Worm (Caenorhabditis elegans): ENCODE measurements around the gene snx-14.

- TF ChIP-seq elt-1 (tag; optimal IDR thresholded peaks at IDR 0.05): no peak
- no peak for TF ChIP-seq R02D3.7 (tag; optimal IDR thresholded peaks at IDR 0.05)
- no peak for TF ChIP-seq tbx-2 (tag; optimal IDR thresholded peaks at IDR 0.05)
- TF ChIP-seq unc-62 (GFP tag; optimal IDR thresholded peaks at IDR 0.05): no peak
- TF ChIP-seq ceh-16 (tag; optimal IDR thresholded peaks at IDR 0.05): no peak
- no peak for TF ChIP-seq elt-3 (tag; optimal IDR thresholded peaks at IDR 0.05)
- no peak for TF ChIP-seq aly-2 (tag; optimal IDR thresholded peaks at IDR 0.05)
- no peak for TF ChIP-seq zag-1 (tag; optimal IDR thresholded peaks at IDR 0.05)
- no peak for TF ChIP-seq nhr-11 (tag; optimal IDR thresholded peaks at IDR 0.05)
- no peak for TF ChIP-seq nhr-237 (tag; optimal IDR thresholded peaks at IDR 0.05)
These were observed 43.5 kb downstream of the snx-14 start for ce11 chrII:13487563-13487962.
